Worm (Caenorhabditis elegans) whole organism, mixed stage, embryonic: Measurements from ENCODE around the gene hpo-31.

ENCODE experiments used
- ces-1 ChIP-seq: fragments of 150-350 bp; optimal IDR thresholded peaks from 2 replicates; lab custom pipeline; 2014; ENCODE audit warnings: missing biosample characterization, missing genetic modification reagents, missing genetic modification characterization
- lin-13 ChIP-seq: fragments of 150-350 bp; optimal IDR thresholded peaks from 2 replicates; lab custom pipeline; 2014; ENCODE audit warnings: missing biosample characterization, missing genetic modification characterization
- lsy-2 ChIP-seq: fragments of 150-350 bp; optimal IDR thresholded peaks from 2 replicates; lab custom pipeline; 2014; ENCODE audit warnings: missing biosample characterization, missing genetic modification characterization
- mep-1 ChIP-seq: fragments of 150-350 bp; optimal IDR thresholded peaks from 2 replicates; lab custom pipeline; 2017; ENCODE audit warnings: missing biosample characterization, missing genetic modification reagents, missing genetic modification characterization, inconsistent platforms
- nhr-12 ChIP-seq: fragments of 150-350 bp; optimal IDR thresholded peaks from 2 replicates; lab custom pipeline; 2014; ENCODE audit warnings: missing biosample characterization, missing genetic modification characterization
- nhr-237 ChIP-seq: fragments of 150-350 bp; optimal IDR thresholded peaks from 2 replicates; lab custom pipeline; 2014; ENCODE audit warnings: missing biosample characterization, missing genetic modification characterization
- nhr-28 ChIP-seq: fragments of 150-350 bp; optimal IDR thresholded peaks from 2 replicates; lab custom pipeline; 2014; ENCODE audit warnings: missing biosample characterization, missing genetic modification characterization
- sem-2 ChIP-seq: fragments of 200-800 bp; sonication (Bioruptor generic); optimal IDR thresholded peaks from 2 replicates; lab custom pipeline; 2018; ENCODE audit warnings: mild to moderate bottlenecking, missing genetic modification characterization, missing compliant biosample characterization

DNA sequence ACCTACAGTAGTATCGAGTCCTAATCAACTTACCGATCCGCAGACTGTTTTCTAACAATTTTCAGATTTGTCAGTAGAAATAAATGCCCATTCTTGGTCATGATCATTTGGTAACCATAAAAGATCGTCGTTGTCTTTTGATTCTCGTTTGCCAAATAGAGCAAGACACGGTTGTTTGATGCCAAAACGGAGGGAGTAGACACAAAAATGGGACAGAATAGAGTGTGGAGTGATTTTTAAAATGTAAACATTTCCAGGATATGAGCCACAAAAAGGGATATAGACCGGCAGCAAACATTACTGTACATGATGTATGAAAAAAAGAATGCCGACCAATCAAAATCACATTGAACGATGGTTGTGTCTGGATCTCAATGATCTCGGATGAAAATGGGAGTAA lies 6.0 kb upstream of the hpo-31 start, which contains the start of gene F55B12.2:
- no peak for TF ChIP-seq nhr-12 (tag; lab: Kevin White, UChicago)
- no peak for TF ChIP-seq mep-1 (tag; lab: Kevin White, UChicago)
- TF ChIP-seq nhr-28, result no peak
- no peak for TF ChIP-seq nhr-237 (tag; lab: Kevin White, UChicago)
- TF ChIP-seq lsy-2 (tag; lab: Kevin White, UChicago), result no peak
- TF ChIP-seq ces-1, result no peak
- TF ChIP-seq sem-2 (GFP tag; lab: Kevin White, UChicago), result no peak
- TF ChIP-seq lin-13, result no peak
